Worm (Caenorhabditis elegans) whole organism, L1 larva: ENCODE measurements around the gene T25B9.1.

Experiments
- ceh-82 ChIP-seq, 3 experiments: fragments of 150-350 bp in 1 of 3; sonication (generic microtip) in 2 of 3; optimal IDR thresholded peaks; 2 replicates each; lab custom pipeline; 2014 to 2017; ENCODE audit warnings: missing biosample characterization in 3 of 3, missing genetic modification characterization in 3 of 3
- elt-3 ChIP-seq, 6 experiments: fragments of 150-350 bp in 1 of 6; sonication (generic microtip); optimal IDR thresholded peaks; 2 replicates each; lab custom pipeline; 2017 to 2018; ENCODE audit warnings: missing biosample characterization in 6 of 6, missing genetic modification characterization in 6 of 6, inconsistent platforms in 1 of 6
- lin-15B ChIP-seq: fragments of 150-350 bp; sonication (generic microtip); optimal IDR thresholded peaks from 3 replicates; lab custom pipeline; 2014; ENCODE audit warnings: missing biosample characterization, missing genetic modification characterization
- nhr-11 ChIP-seq: fragments of 150-350 bp; optimal IDR thresholded peaks from 2 replicates; lab custom pipeline; 2014; ENCODE audit warnings: missing biosample characterization, missing genetic modification characterization
- nhr-77 ChIP-seq: fragments of 150-350 bp; optimal IDR thresholded peaks from 2 replicates; lab custom pipeline; 2014; ENCODE audit warnings: missing biosample characterization, missing genetic modification characterization
- snpc-4 ChIP-seq: fragments of 150-350 bp; optimal IDR thresholded peaks from 2 replicates; lab custom pipeline; 2014; ENCODE audit warnings: missing biosample characterization, missing genetic modification characterization
- zag-1 ChIP-seq: fragments of 150-350 bp; optimal IDR thresholded peaks from 2 replicates; lab custom pipeline; 2014; ENCODE audit warnings: missing biosample characterization, missing genetic modification characterization
- ztf-4 ChIP-seq: fragments of 150-350 bp; optimal IDR thresholded peaks from 2 replicates; lab custom pipeline; 2014; ENCODE audit warnings: missing biosample characterization, missing genetic modification characterization

DNA sequence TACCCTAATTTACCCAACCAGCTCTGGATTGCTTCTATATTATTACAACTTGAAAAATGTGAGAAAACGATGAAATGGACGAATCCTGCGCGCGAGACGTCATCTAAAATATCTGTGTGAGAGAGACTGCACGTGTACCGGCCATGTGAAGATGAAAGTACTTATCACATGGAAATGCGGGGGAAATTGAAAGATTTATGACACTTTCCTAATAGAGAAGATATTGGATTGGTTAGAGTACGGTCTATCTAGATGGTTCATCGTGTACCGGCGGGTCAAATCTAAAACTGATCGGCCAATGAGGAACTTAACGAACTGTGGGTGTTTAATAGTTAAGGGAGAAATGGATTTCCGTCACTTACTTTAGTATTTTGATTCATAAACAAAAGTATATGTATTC is 32.1 kb upstream of the T25B9.1 start:
- TF ChIP-seq snpc-4 (tag; lab: Kevin White, UChicago) = no peak
- TF ChIP-seq elt-3 (tag; optimal IDR thresholded peaks at IDR 0.05; lab: Kevin White, UChicago) = peak in 3 of 6 experiments; percentile 69 to 95 (median 93)
- TF ChIP-seq zag-1 (tag; lab: Kevin White, UChicago) = no peak
- no peak for TF ChIP-seq ztf-4 (tag; lab: Kevin White, UChicago)
- TF ChIP-seq lin-15B (tag; lab: Kevin White, UChicago) = no peak
- TF ChIP-seq nhr-77 (tag; lab: Kevin White, UChicago) = no peak
- TF ChIP-seq ceh-82 (tag; optimal IDR thresholded peaks at IDR 0.05; lab: Kevin White, UChicago) = no peak
- no peak for TF ChIP-seq nhr-11 (tag; lab: Kevin White, UChicago)
